Fruit fly (Drosophila melanogaster): ENCODE data around the gene Tango5.

- TF ChIP-seq foxo (GFP tag; optimal IDR thresholded peaks at IDR 0.05) (no peak), Sp1 (GFP tag; optimal IDR thresholded peaks at IDR 0.05) (no peak), psq (GFP tag; optimal IDR thresholded peaks at IDR 0.05) (no peak), Myc (optimal IDR thresholded peaks at IDR 0.05) (no peak)
Measured at dm6 chrX:10773562-10773961, 9.3 kb upstream of the Tango5 start.

Measured in whole organism, wandering third instar larva.